Fruit fly (Drosophila melanogaster): ENCODE data around the gene SNF4Agamma.

The SNF4Agamma gene

DNA sequence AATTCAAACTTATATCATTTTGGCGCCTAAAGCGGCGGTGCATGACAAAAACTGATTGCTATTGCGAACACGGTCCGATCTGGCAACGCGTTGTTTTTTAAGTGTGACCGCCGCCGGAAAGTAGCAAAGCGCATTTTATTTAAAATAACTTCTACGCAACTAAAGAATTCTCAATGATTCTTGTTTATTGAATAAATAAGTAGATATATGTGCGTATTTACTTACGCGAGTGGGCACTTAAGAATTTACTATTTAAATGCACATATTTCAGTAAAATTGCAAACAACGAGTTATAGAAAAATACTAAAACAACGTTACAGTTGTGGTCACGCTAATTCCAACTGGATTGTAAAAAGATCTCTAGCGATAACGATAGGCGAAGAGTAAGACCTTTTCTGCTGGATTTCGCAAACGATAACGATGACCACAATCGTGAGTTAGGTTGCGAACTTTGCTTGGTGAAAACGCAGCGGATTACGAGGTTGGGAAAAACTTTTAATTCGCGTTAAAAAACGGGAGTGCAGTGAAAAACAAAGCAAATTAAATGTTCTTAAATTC is 15.5 kb downstream of the SNF4Agamma start:
- TF ChIP-seq dl (GFP tag; optimal IDR thresholded peaks at IDR 0.05; ENCODE audit: insufficient read depth in 1 of 2, partially characterized antibody in 2 of 2) (peak in 1 of 2 experiments; percentile 5), Dif (GFP tag; optimal IDR thresholded peaks at IDR 0.05; ENCODE audit: partially characterized antibody) (peak; percentile 83), Hnf4 (GFP tag; optimal IDR thresholded peaks at IDR 0.05) (peak; percentile 16), usp (GFP tag; optimal IDR thresholded peaks at IDR 0.05) (no peak), Rel (GFP tag; optimal IDR thresholded peaks at IDR 0.05) (no peak), Rel (tag; optimal IDR thresholded peaks at IDR 0.05) (peak; percentile 29), h (GFP tag; optimal IDR thresholded peaks at IDR 0.05) (peak; percentile 13), Hr83 (GFP tag; optimal IDR thresholded peaks at IDR 0.05; ENCODE audit: poor library complexity, severe bottlenecking) (no peak)

DNA sequence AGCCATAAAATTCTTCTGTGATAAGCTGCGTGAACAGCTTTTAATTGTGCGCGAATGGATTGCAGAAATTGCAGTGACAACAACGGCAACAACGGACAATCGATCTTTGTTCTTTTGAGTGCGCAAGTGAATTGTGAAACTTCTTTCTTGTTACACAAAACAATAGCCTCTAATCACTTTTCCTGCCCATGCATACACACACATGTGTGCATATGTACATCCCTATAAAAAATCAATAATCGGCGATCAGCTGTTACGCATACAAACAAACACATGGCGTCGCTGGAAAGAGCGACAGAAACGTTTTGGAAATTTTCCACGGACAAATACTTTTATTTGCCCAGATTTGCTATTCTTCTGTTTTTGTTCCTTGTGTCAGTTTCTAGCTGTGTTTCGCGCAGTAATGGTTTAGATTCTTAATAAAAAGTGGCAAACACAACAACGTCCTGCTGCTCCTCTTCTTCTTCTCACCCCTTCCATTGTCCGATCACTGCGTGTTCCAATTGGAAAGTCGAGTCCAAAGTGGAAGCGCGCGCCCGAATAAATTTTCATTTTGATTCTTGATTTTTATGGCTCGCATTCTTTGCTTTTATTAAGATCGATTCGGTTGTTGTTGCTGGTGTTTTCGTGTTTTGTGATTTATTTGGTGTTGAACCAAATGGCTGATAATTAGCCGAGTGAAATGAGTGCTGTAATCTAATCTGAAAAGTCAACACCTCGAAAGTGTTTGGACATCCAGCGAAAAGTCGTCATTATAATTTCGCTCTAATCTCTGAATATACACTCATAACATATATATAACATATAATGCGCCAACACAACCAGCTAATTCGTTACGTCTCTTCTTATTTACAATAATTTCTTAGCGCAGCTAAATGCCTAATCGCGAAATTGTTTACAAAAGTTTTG is 16.3 kb downstream of the SNF4Agamma start:
- TF ChIP-seq OdsH (GFP tag; optimal IDR thresholded peaks at IDR 0.05) (no peak), Dfd (GFP tag; optimal IDR thresholded peaks at IDR 0.05) (no peak), dsf (GFP tag; optimal IDR thresholded peaks at IDR 0.05; ENCODE audit: borderline replicate concordance) (no peak), HLH106 (tag; optimal IDR thresholded peaks at IDR 0.05) (no peak), CrebA (GFP tag; optimal IDR thresholded peaks at IDR 0.05; ENCODE audit: borderline replicate concordance) (peak; percentile 44), woc (GFP tag; optimal IDR thresholded peaks at IDR 0.05) (no peak), sage (GFP tag; optimal IDR thresholded peaks at IDR 0.05) (peak; percentile 8), psq (GFP tag; optimal IDR thresholded peaks at IDR 0.05) (no peak), Mio (GFP tag; optimal IDR thresholded peaks at IDR 0.05) (no peak), Abd-B (GFP tag; optimal IDR thresholded peaks at IDR 0.05) (no peak), Dif (GFP tag; optimal IDR thresholded peaks at IDR 0.05; ENCODE audit: partially characterized antibody) (no peak), Vsx2 (GFP tag; optimal IDR thresholded peaks at IDR 0.05; ENCODE audit: partially characterized antibody) (peak; percentile 59), fru (GFP tag; optimal IDR thresholded peaks at IDR 0.05) (no peak), Jra (GFP tag; optimal IDR thresholded peaks at IDR 0.05) (no peak), rgr (GFP tag; optimal IDR thresholded peaks at IDR 0.05) (no peak), br (GFP tag; optimal IDR thresholded peaks at IDR 0.05) (no peak), Sp1 (GFP tag; optimal IDR thresholded peaks at IDR 0.05) (peak; percentile 16), jim (GFP tag; optimal IDR thresholded peaks at IDR 0.05) (no peak), sv (GFP tag; optimal IDR thresholded peaks at IDR 0.05) (no peak), pan (optimal IDR thresholded peaks at IDR 0.05) (no peak), Hr78 (GFP tag; optimal IDR thresholded peaks at IDR 0.05) (no peak), Myc (optimal IDR thresholded peaks at IDR 0.05) (no peak), brk (GFP tag; optimal IDR thresholded peaks at IDR 0.05) (no peak), N (GFP tag; optimal IDR thresholded peaks at IDR 0.05) (no peak), h (GFP tag; optimal IDR thresholded peaks at IDR 0.05) (no peak), foxo (GFP tag; optimal IDR thresholded peaks at IDR 0.05) (no peak), usp (GFP tag; optimal IDR thresholded peaks at IDR 0.05) (no peak), dl (GFP tag; optimal IDR thresholded peaks at IDR 0.05; ENCODE audit: insufficient read depth in 1 of 2, partially characterized antibody in 2 of 2) (no peak), CG9705 (GFP tag; optimal IDR thresholded peaks at IDR 0.05) (no peak), dmrt93B (GFP tag; optimal IDR thresholded peaks at IDR 0.05) (no peak), Hnf4 (GFP tag; optimal IDR thresholded peaks at IDR 0.05) (no peak), Hr83 (GFP tag; optimal IDR thresholded peaks at IDR 0.05; ENCODE audit: poor library complexity, severe bottlenecking) (peak; percentile 16)

DNA sequence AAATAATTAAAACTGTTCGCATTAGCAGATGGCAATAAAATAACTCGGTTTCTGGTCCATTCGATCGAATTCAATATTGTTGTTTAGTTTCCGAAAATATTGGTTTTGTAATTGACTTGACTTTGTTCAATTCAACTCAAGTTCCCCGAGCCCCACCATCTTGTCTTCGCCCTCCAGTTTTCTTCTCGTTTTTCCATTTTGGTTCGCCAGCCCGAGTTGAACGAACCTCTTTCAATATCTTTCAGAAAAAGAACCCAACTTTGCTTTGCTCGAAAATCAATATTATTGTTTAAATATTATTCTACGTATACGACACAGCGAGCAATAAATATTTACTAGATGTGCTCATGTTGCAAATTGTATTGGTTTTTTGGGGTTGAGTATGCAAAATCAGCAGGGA is 18.1 kb downstream of the SNF4Agamma start:
- no peak for TF ChIP-seq h (GFP tag; optimal IDR thresholded peaks at IDR 0.05)
- no peak for TF ChIP-seq CG9705 (GFP tag; optimal IDR thresholded peaks at IDR 0.05)
- TF ChIP-seq tai (GFP tag; optimal IDR thresholded peaks at IDR 0.05): no peak
